Worm (Caenorhabditis elegans) whole organism, L1 larva: Measurements from ENCODE around the gene rpl-26.

Experiments used
- ama-1 ChIP-seq: fragments of 150-350 bp; optimal IDR thresholded peaks from 2 replicates; lab custom pipeline; 2014
- egl-27 ChIP-seq, 2 experiments: fragments of 150-350 bp in 1 of 2; sonication (generic microtip); optimal IDR thresholded peaks; 3 replicates each; lab custom pipeline; 2017 to 2018; ENCODE audit warnings: missing biosample characterization in 2 of 2, missing genetic modification characterization in 2 of 2, missing genetic modification reagents in 2 of 2
- fkh-10 ChIP-seq: sonication (generic microtip); optimal IDR thresholded peaks from 2 replicates; lab custom pipeline; 2017; ENCODE audit warnings: missing biosample characterization, missing genetic modification reagents, missing genetic modification characterization
- jun-1 ChIP-seq: fragments of 150-350 bp; optimal IDR thresholded peaks from 2 replicates; lab custom pipeline; 2014; ENCODE audit warnings: missing biosample characterization, missing genetic modification reagents, missing genetic modification characterization
- mdl-1 ChIP-seq, 2 experiments: fragments of 150-350 bp; optimal IDR thresholded peaks; 2 replicates each; lab custom pipeline; 2014 to 2017; ENCODE audit warnings: missing biosample characterization in 2 of 2, missing genetic modification characterization in 2 of 2, inconsistent platforms in 1 of 2
- mep-1 ChIP-seq: fragments of 150-350 bp; optimal IDR thresholded peaks from 2 replicates; lab custom pipeline; 2014; ENCODE audit warnings: missing biosample characterization, missing genetic modification characterization
- nhr-237 ChIP-seq: fragments of 150-350 bp; optimal IDR thresholded peaks from 2 replicates; lab custom pipeline; 2014; ENCODE audit warnings: missing biosample characterization, missing genetic modification characterization
- nhr-28 ChIP-seq: fragments of 150-350 bp; optimal IDR thresholded peaks from 2 replicates; lab custom pipeline; 2014; ENCODE audit warnings: missing biosample characterization, missing genetic modification characterization
- snpc-4 ChIP-seq: fragments of 150-350 bp; optimal IDR thresholded peaks from 2 replicates; lab custom pipeline; 2014; ENCODE audit warnings: missing biosample characterization, missing genetic modification characterization
- xbp-1 ChIP-seq: sonication (generic microtip); optimal IDR thresholded peaks from 2 replicates; lab custom pipeline; 2016; ENCODE audit warnings: missing genetic modification characterization, missing compliant biosample characterization

- TF ChIP-seq nhr-28 (tag; lab: Kevin White, UChicago) (no peak), egl-27 (tag; optimal IDR thresholded peaks at IDR 0.05; lab: Kevin White, UChicago) (no peak), xbp-1 (tag; lab: Kevin White, UChicago) (no peak), nhr-237 (tag; lab: Kevin White, UChicago) (no peak), ama-1 (no peak), snpc-4 (tag; lab: Kevin White, UChicago) (no peak), mep-1 (tag; lab: Kevin White, UChicago) (no peak), jun-1 (no peak), mdl-1 (tag; optimal IDR thresholded peaks at IDR 0.05; lab: Kevin White, UChicago) (no peak), fkh-10 (GFP tag; lab: Kevin White, UChicago) (no peak)
Observed at ce11 chrII:8599214-8599613, 3.4 kb upstream of the rpl-26 start, which contains the start of gene F28C6.5.
